Fruit fly (Drosophila melanogaster) whole organism: ENCODE data around the gene Pi3K92E.

Experiments
- CG8478 ChIP-seq: fragments of >200 bp; optimal IDR thresholded peaks from 2 replicates; lab custom pipeline; 2018; ENCODE audit warnings: inconsistent platforms
- Dll ChIP-seq: fragments of >200 bp; optimal IDR thresholded peaks from 2 replicates; lab custom pipeline; 2017
- EcR ChIP-seq, 2 experiments: fragments of >200 bp; optimal IDR thresholded peaks; 2 replicates each; lab custom pipeline; 2017; ENCODE audit warnings: missing biosample characterization in 2 of 2, missing genetic modification characterization in 2 of 2, missing genetic modification reagents in 2 of 2
- pan ChIP-seq: fragments of >200 bp; optimal IDR thresholded peaks from 2 replicates; lab custom pipeline; 2017
- psq ChIP-seq: fragments of >200 bp; optimal IDR thresholded peaks from 2 replicates; lab custom pipeline; 2017

DNA sequence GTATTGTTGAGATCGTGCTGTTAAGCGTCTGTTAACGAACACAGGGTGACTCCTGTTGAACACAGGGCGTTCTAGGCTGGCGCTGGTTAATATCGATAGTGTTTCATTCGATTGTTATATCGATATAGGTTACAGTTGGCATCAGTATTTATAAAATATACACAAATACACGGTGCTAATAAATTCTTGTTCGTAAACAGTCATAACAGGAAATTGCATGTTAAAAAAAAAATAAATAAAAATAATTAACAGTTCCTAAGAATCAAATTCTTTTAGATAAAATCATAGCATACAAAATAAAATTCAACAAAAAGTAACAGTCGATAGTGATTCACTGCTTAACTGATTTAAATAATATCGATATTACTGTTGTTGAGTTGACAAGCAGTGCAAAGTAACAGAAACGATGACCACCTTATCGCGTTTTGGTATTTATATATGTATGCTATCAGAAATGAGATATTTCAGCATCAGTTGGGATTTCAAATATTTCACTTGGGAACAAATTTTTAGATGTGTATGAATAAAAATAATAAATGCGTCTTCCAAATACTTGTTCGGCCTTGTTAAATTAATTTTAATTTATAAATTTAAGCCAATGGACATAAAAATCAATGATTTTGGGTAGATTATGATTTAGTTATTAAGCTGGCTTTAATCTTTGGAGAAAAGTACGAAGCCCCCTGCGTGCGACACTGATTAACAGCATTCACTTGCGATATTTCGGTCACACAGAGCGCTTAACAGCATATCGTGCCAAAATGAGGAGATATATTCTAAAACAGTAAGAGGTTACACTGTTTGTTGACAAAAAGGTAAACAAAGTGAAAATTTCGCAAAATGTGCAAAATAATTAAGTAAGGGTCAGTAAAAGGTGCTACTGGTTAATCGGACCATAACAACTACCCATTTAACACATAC, at the start of gene Pi3K92E, which contains the start of gene Lrrk:
- TF ChIP-seq psq (lab: Kevin White, UChicago) (no peak), CG8478 (lab: Kevin White, UChicago) (no peak), pan (lab: Kevin White, UChicago) (no peak), Dll (lab: Kevin White, UChicago) (no peak), EcR (GFP tag; optimal IDR thresholded peaks at IDR 0.05; lab: Kevin White, UChicago) (no peak)
